Fruit fly (Drosophila melanogaster): ENCODE results near the gene CG15353.
A peak's percentile ranks its signal among the peaks of the same experiment; 100 is the strongest.

Gene CG15353

DNA sequence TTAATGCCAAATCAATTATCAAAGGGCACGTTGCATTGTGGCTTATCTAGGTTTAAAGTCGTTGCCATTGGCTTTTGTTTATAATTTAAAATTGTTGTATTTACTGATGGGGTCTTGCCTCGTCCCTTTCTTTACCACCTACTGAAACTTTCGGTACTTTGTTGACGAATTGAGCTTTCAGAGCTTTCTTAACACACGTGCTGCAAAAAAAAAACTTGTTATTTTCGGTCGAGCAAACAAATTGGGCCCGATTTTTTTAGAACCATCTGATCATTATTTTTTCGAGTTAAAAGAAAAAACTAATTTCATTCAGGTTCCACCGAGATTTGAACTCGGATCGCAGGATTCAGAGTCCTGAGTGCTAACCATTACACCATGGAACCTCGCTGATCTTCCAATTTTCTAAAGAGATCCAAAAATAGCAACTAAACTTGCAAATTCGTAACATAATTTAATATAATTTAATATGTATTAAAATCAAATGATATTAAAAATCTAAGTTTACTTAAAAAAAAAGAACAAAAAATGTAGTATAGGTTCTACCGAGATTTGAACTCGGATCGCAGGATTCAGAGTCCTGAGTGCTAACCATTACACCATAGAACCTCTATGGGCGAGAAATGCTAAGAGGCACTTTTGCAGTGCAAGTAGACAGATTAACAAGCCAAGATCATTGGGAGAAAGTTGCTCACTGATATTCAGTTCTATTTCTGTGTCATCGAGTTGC is 3.5 kb upstream of the CG15353 start:
- no peak for TF ChIP-seq CG5204 (GFP tag; optimal IDR thresholded peaks at IDR 0.05)
- peak; percentile 10 for TF ChIP-seq bab1 (GFP tag; optimal IDR thresholded peaks at IDR 0.05)
- TF ChIP-seq kay (GFP tag; ENCODE audit: borderline replicate concordance): peak; percentile 21
- no peak for TF ChIP-seq toe (GFP tag; optimal IDR thresholded peaks at IDR 0.05)
- TF ChIP-seq CG14711 (tag; optimal IDR thresholded peaks at IDR 0.05): no peak
- TF ChIP-seq Mnt (GFP tag; optimal IDR thresholded peaks at IDR 0.05): peak; percentile 88

dm6 chr2L:2008980-2009954 is 2.3 kb upstream of the CG15353 start, which contains the start of gene CG4238:
CG4238 (plus strand) TSS chr2L:2009859.
- TF ChIP-seq CG11617 (GFP tag; optimal IDR thresholded peaks at IDR 0.05): no peak
- TF ChIP-seq CG7101 (tag; optimal IDR thresholded peaks at IDR 0.05): no peak
- TF ChIP-seq CG12768 (GFP tag; optimal IDR thresholded peaks at IDR 0.05): no peak
- TF ChIP-seq pad (GFP tag; optimal IDR thresholded peaks at IDR 0.05): no peak
- no peak for TF ChIP-seq CG33017 (tag; optimal IDR thresholded peaks at IDR 0.05)
- no peak for TF ChIP-seq Hr96 (GFP tag; optimal IDR thresholded peaks at IDR 0.05)
- TF ChIP-seq toe (GFP tag; optimal IDR thresholded peaks at IDR 0.05): no peak
- TF ChIP-seq CG7045 (GFP tag; optimal IDR thresholded peaks at IDR 0.05): no peak
- peak; percentile 68 for TF ChIP-seq kay (GFP tag; ENCODE audit: borderline replicate concordance)
- TF ChIP-seq CG14711 (tag; optimal IDR thresholded peaks at IDR 0.05): no peak
- no peak for TF ChIP-seq Clk (GFP tag; optimal IDR thresholded peaks at IDR 0.05)
- peak; percentile 53 for TF ChIP-seq Mnt (GFP tag; optimal IDR thresholded peaks at IDR 0.05)
- TF ChIP-seq ovo (GFP tag; optimal IDR thresholded peaks at IDR 0.05): peak; percentile 60
- TF ChIP-seq CG1620 (GFP tag; optimal IDR thresholded peaks at IDR 0.05): no peak
- TF ChIP-seq cic (GFP tag; optimal IDR thresholded peaks at IDR 0.05): no peak
- no peak for TF ChIP-seq cnc (optimal IDR thresholded peaks at IDR 0.05)
- peak; percentile 99 for TF ChIP-seq tj (GFP tag; optimal IDR thresholded peaks at IDR 0.05)
- TF ChIP-seq bab1 (GFP tag; optimal IDR thresholded peaks at IDR 0.05): peak; percentile 83
- TF ChIP-seq Crg-1 (GFP tag; optimal IDR thresholded peaks at IDR 0.05): no peak
- no peak for TF ChIP-seq CG5204 (GFP tag; optimal IDR thresholded peaks at IDR 0.05)

- TF ChIP-seq ovo (GFP tag; optimal IDR thresholded peaks at IDR 0.05): no peak
- no peak for TF ChIP-seq CG7045 (GFP tag; optimal IDR thresholded peaks at IDR 0.05)
- TF ChIP-seq CG12768 (GFP tag; optimal IDR thresholded peaks at IDR 0.05): no peak
- no peak for TF ChIP-seq cnc (optimal IDR thresholded peaks at IDR 0.05)
- TF ChIP-seq CG11617 (GFP tag; optimal IDR thresholded peaks at IDR 0.05): no peak
- TF ChIP-seq CG1620 (GFP tag; optimal IDR thresholded peaks at IDR 0.05): no peak
These were observed 1.1 kb upstream of the CG15353 start, which contains the start of gene Nplp4 for dm6 chr2L:2008114-2008513. Nplp4 (plus strand) TSS chr2L:2008414.

DNA sequence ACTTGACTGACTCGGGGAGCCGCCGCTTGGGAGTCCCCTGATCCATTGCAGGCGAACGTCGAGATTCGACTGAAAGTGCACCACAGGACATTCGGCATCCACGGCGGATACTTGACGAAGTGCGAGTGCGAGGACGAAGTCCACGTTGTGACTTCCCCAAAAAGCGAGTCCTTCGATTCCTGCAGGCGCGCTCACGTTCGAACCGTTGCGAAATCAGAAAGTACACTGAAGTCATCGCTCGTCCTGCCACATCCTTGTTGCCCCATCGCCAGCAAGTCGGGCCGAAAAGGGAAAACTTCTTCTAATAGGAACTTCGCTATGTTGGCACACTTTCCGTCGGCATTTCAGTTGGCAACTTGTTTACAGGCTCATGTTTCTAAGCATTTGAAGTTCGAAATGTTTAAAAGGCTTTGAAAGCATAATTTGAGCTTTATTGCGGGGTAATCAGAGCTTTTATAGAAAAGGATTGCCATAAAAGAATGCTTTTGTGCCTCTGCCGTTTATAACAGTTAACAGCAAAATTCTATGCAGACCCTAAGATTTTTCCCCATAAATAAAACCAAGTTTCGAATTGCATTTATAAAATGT is 817 bp downstream of the CG15353 start, which contains the start of gene CG33543:
CG33543 (minus strand) TSS at position 232 of the 588 bp plus-strand sequence.
- TF ChIP-seq cnc (optimal IDR thresholded peaks at IDR 0.05) (no peak), CG1620 (GFP tag; optimal IDR thresholded peaks at IDR 0.05) (no peak), pad (GFP tag; optimal IDR thresholded peaks at IDR 0.05) (peak; percentile 62), Mnt (GFP tag; optimal IDR thresholded peaks at IDR 0.05) (no peak)

DNA sequence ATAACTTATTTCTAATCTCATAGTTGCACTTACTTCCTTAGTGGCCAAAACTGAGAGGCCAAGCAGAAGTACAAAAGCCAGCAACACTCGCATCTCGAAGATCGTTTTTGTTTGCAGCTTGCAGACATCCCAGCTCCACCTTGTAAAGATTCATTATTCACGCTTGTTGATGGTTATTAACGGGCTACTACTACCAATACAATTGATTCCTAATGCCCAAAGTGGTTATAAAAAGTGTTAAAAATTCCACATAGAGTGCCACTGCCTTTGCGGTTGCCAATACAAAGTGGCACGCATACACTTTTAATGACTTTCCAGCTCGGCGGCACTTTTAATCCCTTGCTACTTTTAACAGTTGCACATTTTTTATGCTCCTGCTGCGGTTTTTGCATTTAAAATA is 14.9 kb downstream of the CG15353 start, which contains the start of gene Obp22a:
Obp22a (minus strand) TSS at position 101 of the 400 bp plus-strand sequence.
- TF ChIP-seq CG1620 (GFP tag; optimal IDR thresholded peaks at IDR 0.05): no peak
- no peak for TF ChIP-seq ovo (GFP tag; optimal IDR thresholded peaks at IDR 0.05)
- TF ChIP-seq CG11617 (GFP tag; optimal IDR thresholded peaks at IDR 0.05): no peak
- no peak for TF ChIP-seq Hr96 (GFP tag; optimal IDR thresholded peaks at IDR 0.05)
- no peak for TF ChIP-seq CG33017 (tag; optimal IDR thresholded peaks at IDR 0.05)

dm6 chr2L:1989278-1989918 is 17.6 kb downstream of the CG15353 start:
- TF ChIP-seq pad (GFP tag; optimal IDR thresholded peaks at IDR 0.05) (no peak), toe (GFP tag; optimal IDR thresholded peaks at IDR 0.05) (no peak), cnc (optimal IDR thresholded peaks at IDR 0.05) (peak in 1 of 2 experiments; percentile 25), cic (GFP tag; optimal IDR thresholded peaks at IDR 0.05) (no peak), CG14711 (tag; optimal IDR thresholded peaks at IDR 0.05) (no peak), ovo (GFP tag; optimal IDR thresholded peaks at IDR 0.05) (no peak), Crg-1 (GFP tag; optimal IDR thresholded peaks at IDR 0.05) (no peak), CG33017 (tag; optimal IDR thresholded peaks at IDR 0.05) (no peak), CG11617 (GFP tag; optimal IDR thresholded peaks at IDR 0.05) (no peak), bab1 (GFP tag; optimal IDR thresholded peaks at IDR 0.05) (peak; percentile 25), CG1620 (GFP tag; optimal IDR thresholded peaks at IDR 0.05) (no peak), tj (GFP tag; optimal IDR thresholded peaks at IDR 0.05) (peak; percentile 32), CG7045 (GFP tag; optimal IDR thresholded peaks at IDR 0.05) (no peak), CG7101 (tag; optimal IDR thresholded peaks at IDR 0.05) (no peak), Mnt (GFP tag; optimal IDR thresholded peaks at IDR 0.05) (no peak), CG12768 (GFP tag; optimal IDR thresholded peaks at IDR 0.05) (no peak), Hr96 (GFP tag; optimal IDR thresholded peaks at IDR 0.05) (no peak)
